Worm (Caenorhabditis elegans) whole organism, L3 larva: ENCODE measurements around the gene ufbp-1.
A peak's percentile ranks its signal among the peaks of the same experiment; 100 is the strongest.

Experiments used
- R02D3.7 ChIP-seq: fragments of 150-350 bp; optimal IDR thresholded peaks from 2 replicates; lab custom pipeline; 2014; ENCODE audit warnings: missing biosample characterization, missing genetic modification characterization
- ZK546.5 ChIP-seq: sonication (generic microtip); optimal IDR thresholded peaks from 2 replicates; lab custom pipeline; 2017; ENCODE audit warnings: missing biosample characterization, missing genetic modification characterization
- aly-2 ChIP-seq: fragments of 150-350 bp; optimal IDR thresholded peaks from 2 replicates; lab custom pipeline; 2014; ENCODE audit warnings: missing biosample characterization, missing genetic modification characterization
- ama-1 ChIP-seq: fragments of 150-350 bp; optimal IDR thresholded peaks from 2 replicates; lab custom pipeline; 2018
- ceh-16 ChIP-seq: sonication (generic microtip); optimal IDR thresholded peaks from 2 replicates; lab custom pipeline; 2017; ENCODE audit warnings: missing biosample characterization, missing genetic modification characterization
- ceh-82 ChIP-seq: fragments of 150-350 bp; optimal IDR thresholded peaks from 2 replicates; lab custom pipeline; 2014; ENCODE audit warnings: missing biosample characterization, missing genetic modification characterization
- ceh-9 ChIP-seq: sonication (generic microtip); optimal IDR thresholded peaks from 2 replicates; lab custom pipeline; 2018; ENCODE audit warnings: missing biosample characterization, missing genetic modification characterization
- daf-12 ChIP-seq: fragments of 150-350 bp; optimal IDR thresholded peaks from 2 replicates; lab custom pipeline; 2014; ENCODE audit warnings: missing biosample characterization, missing genetic modification reagents, missing genetic modification characterization
- elt-1 ChIP-seq: fragments of 150-350 bp; optimal IDR thresholded peaks from 2 replicates; lab custom pipeline; 2014; ENCODE audit warnings: missing biosample characterization, missing genetic modification characterization
- elt-2 ChIP-seq: sonication (generic microtip); optimal IDR thresholded peaks from 2 replicates; lab custom pipeline; 2016; ENCODE audit warnings: missing genetic modification reagents, mild to moderate bottlenecking, missing genetic modification characterization, missing compliant biosample characterization
- elt-3 ChIP-seq, 3 experiments: fragments of 150-350 bp in 1 of 3; sonication (generic microtip) in 2 of 3; optimal IDR thresholded peaks; 2 replicates in 2 of 3; 4 replicates in 1 of 3; lab custom pipeline; 2014 to 2017; ENCODE audit warnings: missing biosample characterization in 3 of 3, missing genetic modification characterization in 3 of 3
- eor-1 ChIP-seq, 2 experiments: fragments of 150-350 bp; optimal IDR thresholded peaks; 2 replicates each; lab custom pipeline; 2014 to 2018; ENCODE audit warnings: missing biosample characterization in 2 of 2, missing genetic modification characterization in 2 of 2
- hmg-11 ChIP-seq: sonication (generic microtip); optimal IDR thresholded peaks from 2 replicates; lab custom pipeline; 2016; ENCODE audit warnings: missing genetic modification characterization, missing compliant biosample characterization
- jun-1 ChIP-seq: fragments of 150-350 bp; optimal IDR thresholded peaks from 2 replicates; lab custom pipeline; 2014; ENCODE audit warnings: missing biosample characterization, missing genetic modification reagents, missing genetic modification characterization
- lin-15B ChIP-seq: fragments of 150-350 bp; optimal IDR thresholded peaks from 2 replicates; lab custom pipeline; 2014; ENCODE audit warnings: missing biosample characterization, missing genetic modification characterization
- lsy-12 ChIP-seq: sonication (generic microtip); optimal IDR thresholded peaks from 2 replicates; lab custom pipeline; 2016; ENCODE audit warnings: mild to moderate bottlenecking, missing genetic modification characterization, missing compliant biosample characterization
- mml-1 ChIP-seq: fragments of 150-350 bp; sonication (generic microtip); optimal IDR thresholded peaks from 3 replicates; lab custom pipeline; 2014; ENCODE audit warnings: missing biosample characterization, missing genetic modification characterization
- nfya-1 ChIP-seq: sonication (generic microtip); optimal IDR thresholded peaks from 2 replicates; lab custom pipeline; 2017; ENCODE audit warnings: missing genetic modification characterization, mild to moderate bottlenecking, missing compliant biosample characterization, antibody characterized with exemption, moderate library complexity; ENCODE audit not compliant: insufficient read depth
- nhr-11 ChIP-seq: fragments of 150-350 bp; optimal IDR thresholded peaks from 2 replicates; lab custom pipeline; 2014; ENCODE audit warnings: missing biosample characterization, missing genetic modification characterization
- nhr-23 ChIP-seq: fragments of 150-350 bp; optimal IDR thresholded peaks from 2 replicates; lab custom pipeline; 2014; ENCODE audit warnings: missing biosample characterization, missing genetic modification reagents, missing genetic modification characterization
- nhr-25 ChIP-seq: sonication (generic microtip); optimal IDR thresholded peaks from 2 replicates; lab custom pipeline; 2017; ENCODE audit warnings: missing biosample characterization, missing genetic modification characterization
- nhr-28 ChIP-seq: fragments of 150-350 bp; optimal IDR thresholded peaks from 2 replicates; lab custom pipeline; 2014; ENCODE audit warnings: missing biosample characterization, missing genetic modification characterization
- nhr-43 ChIP-seq: sonication (generic microtip); optimal IDR thresholded peaks from 2 replicates; lab custom pipeline; 2016; ENCODE audit warnings: mild to moderate bottlenecking, missing genetic modification characterization, missing compliant biosample characterization; ENCODE audit not compliant: poor library complexity, severe bottlenecking
- nhr-67 ChIP-seq: fragments of 150-350 bp; optimal IDR thresholded peaks from 2 replicates; lab custom pipeline; 2014; ENCODE audit warnings: missing biosample characterization, missing genetic modification characterization
- nhr-76 ChIP-seq: fragments of 150-350 bp; sonication (generic microtip); optimal IDR thresholded peaks from 5 replicates; lab custom pipeline; 2014; ENCODE audit warnings: missing biosample characterization, missing genetic modification characterization
- pha-4 ChIP-seq: fragments of 150-350 bp; optimal IDR thresholded peaks from 2 replicates; lab custom pipeline; 2014; ENCODE audit warnings: missing biosample characterization, missing genetic modification reagents, missing genetic modification characterization
- pqm-1 ChIP-seq: fragments of 150-350 bp; optimal IDR thresholded peaks from 2 replicates; lab custom pipeline; 2017; ENCODE audit warnings: missing biosample characterization, missing genetic modification characterization, inconsistent platforms
- sea-2 ChIP-seq: fragments of 150-350 bp; sonication (generic microtip); optimal IDR thresholded peaks from 4 replicates; lab custom pipeline; 2014; ENCODE audit warnings: missing biosample characterization, missing genetic modification reagents, missing genetic modification characterization
- skn-1 ChIP-seq: fragments of 150-350 bp; optimal IDR thresholded peaks from 2 replicates; lab custom pipeline; 2014; ENCODE audit warnings: missing biosample characterization, missing genetic modification characterization
- snpc-4 ChIP-seq: fragments of 150-350 bp; optimal IDR thresholded peaks from 2 replicates; lab custom pipeline; 2014; ENCODE audit warnings: missing biosample characterization, missing genetic modification characterization
- unc-39 ChIP-seq: sonication (generic microtip); optimal IDR thresholded peaks from 4 replicates; lab custom pipeline; 2017; ENCODE audit warnings: missing biosample characterization, missing genetic modification characterization
- unc-62 ChIP-seq: fragments of 150-350 bp; sonication (generic microtip); optimal IDR thresholded peaks from 4 replicates; lab custom pipeline; 2014; ENCODE audit warnings: missing biosample characterization, missing genetic modification reagents, missing genetic modification characterization
- ztf-11 ChIP-seq: fragments of 150-350 bp; optimal IDR thresholded peaks from 2 replicates; lab custom pipeline; 2014; ENCODE audit warnings: missing biosample characterization, missing genetic modification characterization
- ztf-4 ChIP-seq: fragments of 150-350 bp; optimal IDR thresholded peaks from 2 replicates; lab custom pipeline; 2014; ENCODE audit warnings: missing biosample characterization, missing genetic modification characterization

ufbp-1 gene

ce11 chrIII:8490254-8490653, 46.8 kb upstream of the ufbp-1 start, which contains the start of the genes ess-2 and F42H10.2:
TSS of gene ess-2 (minus strand) at chrIII:8490352.
TSS of gene F42H10.2 (plus strand) at chrIII:8490620.
- TF ChIP-seq hmg-11 = peak; percentile 23
- TF ChIP-seq ZK546.5 (tag; lab: Kevin White, UChicago) = no peak
- TF ChIP-seq nfya-1 = peak; percentile 67
- no peak for TF ChIP-seq nhr-11
- TF ChIP-seq skn-1 (tag; lab: Kevin White, UChicago) = no peak
- TF ChIP-seq snpc-4 = peak; percentile 1
- no peak for TF ChIP-seq aly-2 (tag; lab: Kevin White, UChicago)
- no peak for TF ChIP-seq elt-3 (tag; optimal IDR thresholded peaks at IDR 0.05; lab: Kevin White, UChicago)
- TF ChIP-seq lin-15B = peak; percentile 87
- peak; percentile 50 for TF ChIP-seq nhr-23 (tag; lab: Kevin White, UChicago)
- peak; percentile 15 for TF ChIP-seq nhr-25 (tag; lab: Kevin White, UChicago)
- TF ChIP-seq pha-4 = peak; percentile 76

DNA sequence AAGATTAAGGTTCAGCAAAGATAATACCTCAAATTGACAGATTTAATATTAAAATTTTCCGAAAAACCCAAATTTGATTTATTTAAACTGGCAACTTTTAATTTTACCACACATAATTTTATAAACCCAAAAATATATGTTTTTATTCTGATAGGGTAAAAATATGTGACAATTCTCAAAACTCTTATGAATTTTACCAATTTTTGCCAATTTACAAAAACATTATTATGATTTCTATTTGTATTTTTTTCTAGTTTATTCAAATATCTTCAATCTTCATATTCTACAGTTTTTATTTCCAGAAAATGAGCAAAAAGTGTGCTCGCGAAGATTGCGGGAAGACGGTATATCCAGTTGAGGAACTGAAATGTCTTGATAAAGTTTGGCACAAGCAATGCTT, 40.4 kb upstream of the ufbp-1 start, which contains the start of gene F42H10.3:
Gene F42H10.3, plus strand, starts transcription at position 301 of the 400 bp plus-strand sequence.
- no peak for TF ChIP-seq ztf-11 (tag; lab: Kevin White, UChicago)
- no peak for TF ChIP-seq ceh-16 (tag; lab: Kevin White, UChicago)
- TF ChIP-seq nhr-67 (tag; lab: Kevin White, UChicago) = no peak
- TF ChIP-seq unc-62 (GFP tag; lab: Kevin White, UChicago) = no peak
- TF ChIP-seq nhr-43 (tag; lab: Kevin White, UChicago) = no peak
- no peak for TF ChIP-seq hmg-11
- TF ChIP-seq ztf-4 (tag; lab: Kevin White, UChicago) = no peak

DNA sequence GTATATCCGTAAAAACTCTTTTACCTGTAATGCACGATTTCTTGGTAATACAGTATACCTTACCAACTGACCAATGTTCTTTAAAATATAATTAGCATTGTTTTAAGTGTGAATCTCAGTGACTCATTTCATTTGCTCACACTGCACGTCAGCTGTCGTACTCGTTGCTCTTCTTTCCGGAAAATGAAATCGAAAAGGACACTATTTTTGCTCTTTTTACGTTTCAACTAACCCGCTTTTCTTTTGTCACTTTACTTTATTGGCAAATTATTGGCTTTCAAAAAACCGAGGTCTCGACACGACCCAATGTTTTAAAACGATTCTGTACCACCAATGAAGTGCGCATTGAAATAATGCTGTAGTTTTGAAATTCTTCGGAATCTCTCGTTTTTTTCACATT, 36.9 kb upstream of the ufbp-1 start, which contains the start of gene F42H10.6:
Gene F42H10.6, minus strand, starts transcription at position 101 of the 400 bp plus-strand sequence.
- no peak for TF ChIP-seq ztf-4 (tag; lab: Kevin White, UChicago)
- TF ChIP-seq lin-15B = no peak
- no peak for TF ChIP-seq eor-1 (tag; optimal IDR thresholded peaks at IDR 0.05; lab: Kevin White, UChicago)
- TF ChIP-seq nfya-1 = no peak
- no peak for TF ChIP-seq elt-1 (tag; lab: Kevin White, UChicago)
- no peak for TF ChIP-seq unc-39 (tag; lab: Kevin White, UChicago)
- TF ChIP-seq nhr-67 (tag; lab: Kevin White, UChicago) = no peak
- TF ChIP-seq jun-1 (tag; lab: Kevin White, UChicago) = no peak
- no peak for TF ChIP-seq skn-1 (tag; lab: Kevin White, UChicago)
- TF ChIP-seq ama-1 (lab: Kevin White, UChicago) = no peak
- TF ChIP-seq ztf-11 (tag; lab: Kevin White, UChicago) = no peak
- TF ChIP-seq hmg-11 = no peak
- TF ChIP-seq ceh-16 (tag; lab: Kevin White, UChicago) = no peak
- no peak for TF ChIP-seq nhr-76 (tag; lab: Kevin White, UChicago)
- TF ChIP-seq ceh-9 = no peak
- TF ChIP-seq nhr-43 (tag; lab: Kevin White, UChicago) = no peak
- TF ChIP-seq sea-2 (GFP tag; lab: Kevin White, UChicago) = no peak
- TF ChIP-seq nhr-28 (tag; lab: Kevin White, UChicago) = no peak
- no peak for TF ChIP-seq aly-2 (tag; lab: Kevin White, UChicago)
- no peak for TF ChIP-seq lsy-12 (tag; lab: Kevin White, UChicago)

- no peak for TF ChIP-seq mml-1 (tag; lab: Kevin White, UChicago)
- TF ChIP-seq nfya-1 = no peak
- TF ChIP-seq aly-2 (tag; lab: Kevin White, UChicago) = no peak
- TF ChIP-seq R02D3.7 (tag; lab: Kevin White, UChicago) = no peak
- TF ChIP-seq elt-3 (tag; optimal IDR thresholded peaks at IDR 0.05; lab: Kevin White, UChicago) = no peak
- TF ChIP-seq elt-2 (tag; lab: Kevin White, UChicago) = peak; percentile 82
- TF ChIP-seq pha-4 = no peak
- no peak for TF ChIP-seq unc-62 (GFP tag; lab: Kevin White, UChicago)
- TF ChIP-seq pqm-1 (tag; lab: Kevin White, UChicago) = peak; percentile 72
These were observed 36.0 kb upstream of the ufbp-1 start for ce11 chrIII:8479322-8479864.

DNA sequence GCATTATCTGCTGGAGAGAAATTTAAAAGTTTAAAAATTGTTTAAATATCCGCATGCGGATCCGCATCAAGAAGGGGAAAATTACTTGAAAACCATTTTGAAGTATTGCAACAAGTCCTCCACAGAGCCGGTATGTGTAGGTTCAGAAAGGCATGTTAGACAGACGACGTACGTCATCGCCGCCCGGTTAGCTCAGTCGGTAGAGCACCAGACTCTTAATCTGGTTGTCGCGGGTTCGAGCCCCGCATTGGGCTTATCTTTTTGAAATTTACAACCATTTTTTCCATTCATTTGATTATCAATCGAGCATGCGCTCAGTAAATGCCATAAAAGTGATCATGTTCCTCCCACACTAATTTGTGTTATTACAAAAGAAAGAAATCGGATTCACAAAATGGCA, 29.9 kb upstream of the ufbp-1 start:
- no peak for TF ChIP-seq daf-12
- no peak for TF ChIP-seq ztf-11 (tag; lab: Kevin White, UChicago)
- no peak for TF ChIP-seq elt-1 (tag; lab: Kevin White, UChicago)
- no peak for TF ChIP-seq R02D3.7 (tag; lab: Kevin White, UChicago)
- TF ChIP-seq ceh-82 (tag; lab: Kevin White, UChicago) = no peak
- TF ChIP-seq unc-39 (tag; lab: Kevin White, UChicago) = no peak
